Worm (Caenorhabditis elegans) whole organism, early embryonic: ENCODE data around the gene K07C5.9.

Experiments used
- ama-1 ChIP-seq: fragments of 150-350 bp; optimal IDR thresholded peaks from 2 replicates; lab custom pipeline; 2014
- hmg-4 ChIP-seq: fragments of 200-800 bp; sonication (Bioruptor generic); optimal IDR thresholded peaks from 2 replicates; lab custom pipeline; 2018; ENCODE audit warnings: mild to moderate bottlenecking, missing genetic modification characterization, missing compliant biosample characterization
- tbx-37 ChIP-seq: fragments of 200-800 bp; sonication (Bioruptor generic); conservative IDR thresholded peaks from 2 replicates; pipeline ENCODE4 v1.3.6; 2022; ENCODE audit warnings: missing genetic modification reagents, missing genetic modification characterization, missing compliant biosample characterization

- TF ChIP-seq ama-1 = no peak
- no peak for TF ChIP-seq tbx-37
- TF ChIP-seq hmg-4 (GFP tag; lab: Kevin White, UChicago) = no peak
Measured at ce11 chrV:10352928-10353427, 3.0 kb upstream of the K07C5.9 start, which contains the start of gene nol-56.
